Worm (Caenorhabditis elegans) whole organism, late embryonic: Measurements from ENCODE around the gene Y43F8B.14.

Source experiments
- Y22D7AL.16 ChIP-seq: sonication (generic microtip); optimal IDR thresholded peaks from 2 replicates; lab custom pipeline; 2016; ENCODE audit warnings: missing genetic modification characterization, missing compliant biosample characterization
- ama-1 ChIP-seq: fragments of 150-350 bp; optimal IDR thresholded peaks from 2 replicates; lab custom pipeline; 2014
- ceh-18 ChIP-seq: sonication (generic microtip); optimal IDR thresholded peaks from 2 replicates; lab custom pipeline; 2016; ENCODE audit warnings: missing genetic modification characterization, missing compliant biosample characterization
- fkh-10 ChIP-seq: fragments of 150-350 bp; optimal IDR thresholded peaks from 2 replicates; lab custom pipeline; 2014; ENCODE audit warnings: missing biosample characterization, missing genetic modification reagents, missing genetic modification characterization
- madf-2 ChIP-seq: sonication (generic microtip); optimal IDR thresholded peaks from 2 replicates; lab custom pipeline; 2017; ENCODE audit warnings: missing genetic modification characterization, missing compliant biosample characterization
- pha-4 ChIP-seq: fragments of 150-350 bp; optimal IDR thresholded peaks from 2 replicates; lab custom pipeline; 2018; ENCODE audit warnings: missing biosample characterization, missing genetic modification reagents, missing genetic modification characterization
- sox-4 ChIP-seq: sonication (generic microtip); optimal IDR thresholded peaks from 2 replicates; lab custom pipeline; 2017; ENCODE audit warnings: mild to moderate bottlenecking, missing genetic modification characterization, inconsistent platforms, missing compliant biosample characterization

ce11 chrV:19484507-19484906, 28.7 kb upstream of the Y43F8B.14 start, which contains the start of gene Y43F8B.17:
- no peak for TF ChIP-seq ceh-18
- no peak for TF ChIP-seq fkh-10
- no peak for TF ChIP-seq sox-4 (tag; lab: Kevin White, UChicago)
- no peak for TF ChIP-seq pha-4 (tag; lab: Kevin White, UChicago)
- no peak for TF ChIP-seq Y22D7AL.16 (tag; lab: Kevin White, UChicago)
- no peak for TF ChIP-seq ama-1
- no peak for TF ChIP-seq madf-2 (tag; lab: Kevin White, UChicago)
